Fruit fly (Drosophila melanogaster): ENCODE results near the gene CG6310.

The CG6310 gene

DNA sequence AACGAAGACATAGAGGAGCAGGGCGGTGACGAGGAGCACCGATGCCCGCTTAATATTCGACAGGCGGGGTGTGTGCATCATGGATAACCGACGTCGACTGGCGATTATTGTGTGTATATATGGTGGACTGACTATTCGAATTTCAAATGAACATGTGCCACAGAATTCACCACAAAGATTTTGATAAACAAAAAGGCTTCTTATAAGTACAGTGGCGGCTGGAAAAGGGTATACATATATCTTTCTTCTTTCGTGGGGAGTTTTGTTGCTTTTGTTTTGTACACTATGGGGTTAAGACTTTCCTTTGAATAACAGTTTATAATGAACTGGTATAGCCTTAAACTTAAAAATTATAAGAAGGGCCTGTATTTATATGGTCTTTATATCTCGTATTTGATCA, at the start of gene CG6310:
Gene CG6310 (minus strand): TSS at position 101 of the 400 bp plus-strand sequence.
- TF ChIP-seq insv (optimal IDR thresholded peaks at IDR 0.05) (no peak), ttk (optimal IDR thresholded peaks at IDR 0.05) (no peak)

DNA sequence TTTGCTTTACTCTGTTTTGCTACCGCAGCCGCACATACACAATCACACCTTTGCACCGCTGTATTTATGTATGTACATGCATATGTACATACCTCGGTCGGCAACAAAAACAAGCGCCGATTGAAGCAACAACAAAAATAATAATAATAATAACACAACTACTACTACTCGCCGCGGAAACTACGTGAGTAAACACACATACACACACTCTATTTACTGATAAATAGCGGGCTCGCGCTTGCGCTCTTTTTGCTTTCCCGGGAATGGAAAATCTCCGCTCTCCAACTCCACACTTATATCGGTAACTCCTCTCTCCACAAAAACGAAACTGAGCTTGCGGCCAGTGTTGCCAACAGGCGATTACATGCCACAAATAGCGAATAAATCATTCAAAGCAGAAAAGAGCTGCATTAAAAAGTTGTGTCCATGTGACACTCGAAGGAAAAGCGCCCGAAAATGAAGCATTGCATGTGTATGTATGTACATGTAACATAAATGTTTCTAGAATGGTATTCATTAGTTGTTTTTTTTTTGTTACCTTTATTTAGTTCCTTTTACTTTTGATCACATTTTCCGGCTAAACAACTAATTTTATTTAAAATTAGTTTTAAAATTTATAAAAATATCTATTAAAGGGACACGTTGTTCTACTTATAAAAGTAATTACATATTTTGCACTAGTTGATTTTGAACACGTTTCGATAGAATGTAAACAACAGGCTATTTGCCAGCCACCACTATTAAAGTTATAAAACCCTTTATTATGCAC, 49.1 kb upstream of the CG6310 start:
- TF ChIP-seq Sin3A (optimal IDR thresholded peaks at IDR 0.05) (no peak), insv (optimal IDR thresholded peaks at IDR 0.05) (no peak), Myc (optimal IDR thresholded peaks at IDR 0.05) (no peak), ttk (optimal IDR thresholded peaks at IDR 0.05) (no peak), h (optimal IDR thresholded peaks at IDR 0.05) (no peak), psq (optimal IDR thresholded peaks at IDR 0.05) (no peak)

DNA sequence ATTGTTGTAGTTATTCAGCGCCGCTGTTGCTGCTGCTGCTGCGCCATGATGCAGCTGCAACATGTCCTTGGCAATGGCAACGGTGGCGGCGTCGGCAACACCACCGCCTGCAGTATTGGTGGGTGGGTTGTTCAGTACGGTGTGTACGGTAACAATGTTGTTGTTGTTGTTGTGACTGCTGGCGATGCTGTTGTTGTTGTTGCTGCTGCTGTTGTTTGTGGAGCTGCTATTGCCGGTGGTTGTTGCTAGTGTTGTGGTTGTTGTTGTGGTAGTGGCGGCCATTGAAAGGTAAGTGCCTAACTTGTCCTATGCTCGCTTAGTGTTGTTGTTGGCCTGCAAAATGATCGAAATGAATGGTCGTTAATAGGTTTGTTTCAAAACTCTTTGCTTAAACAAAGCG, 48.1 kb upstream of the CG6310 start:
- TF ChIP-seq psq (optimal IDR thresholded peaks at IDR 0.05) (no peak), Sin3A (optimal IDR thresholded peaks at IDR 0.05) (no peak), insv (optimal IDR thresholded peaks at IDR 0.05) (no peak), h (optimal IDR thresholded peaks at IDR 0.05) (no peak), Myc (optimal IDR thresholded peaks at IDR 0.05) (no peak), ttk (optimal IDR thresholded peaks at IDR 0.05) (no peak)

DNA sequence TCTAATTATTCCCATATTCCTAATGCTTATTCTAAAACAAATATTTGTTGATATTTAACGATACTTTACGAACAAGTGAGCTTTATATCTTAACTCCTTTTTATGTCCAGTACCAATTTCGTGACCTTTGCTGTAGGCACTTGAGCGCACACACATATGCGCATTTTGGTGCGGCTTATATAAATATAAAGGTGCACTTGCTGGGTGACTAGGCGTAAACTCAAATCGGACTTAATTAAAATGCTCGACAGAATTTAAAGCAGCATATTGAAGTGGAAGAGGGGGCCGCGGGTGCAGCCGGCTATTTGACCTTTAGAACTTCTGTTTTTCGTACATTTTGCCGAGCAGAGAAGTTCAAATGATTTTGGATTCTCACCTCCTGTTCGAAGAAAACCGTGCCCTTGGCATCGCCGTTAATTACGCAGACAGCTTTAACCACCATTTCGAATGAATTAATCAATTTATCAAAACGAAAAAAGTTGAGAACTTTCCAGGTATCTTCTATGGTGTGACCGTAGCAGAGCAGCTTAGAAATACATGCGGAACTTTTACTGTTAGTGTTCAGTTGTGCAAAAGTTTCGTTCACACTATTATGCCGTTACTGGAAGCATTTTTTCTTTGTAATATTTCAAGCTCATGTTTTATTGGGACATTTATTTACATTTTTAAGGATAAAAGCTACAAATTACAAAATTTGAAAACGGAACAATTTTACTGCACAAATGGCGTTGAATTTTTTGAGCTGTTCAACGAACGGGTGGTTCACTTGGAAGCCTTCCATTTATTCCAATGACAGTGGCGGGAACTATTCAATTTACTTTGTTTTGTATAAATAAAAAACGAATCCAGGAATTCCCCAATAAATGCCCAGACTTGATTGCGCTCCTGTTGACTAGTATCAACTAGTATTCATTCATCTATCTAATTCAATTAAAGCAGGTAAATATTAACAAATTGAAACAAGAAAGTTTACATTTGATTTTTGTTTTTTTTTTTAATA, 43.8 kb upstream of the CG6310 start, which contains the start of gene Sod1:
Gene Sod1 (minus strand): TSS at position 543 of the 1,000 bp plus-strand sequence.
- TF ChIP-seq insv (optimal IDR thresholded peaks at IDR 0.05) (no peak), h (optimal IDR thresholded peaks at IDR 0.05) (no peak), ttk (optimal IDR thresholded peaks at IDR 0.05) (no peak), Myc (optimal IDR thresholded peaks at IDR 0.05) (no peak), Sin3A (optimal IDR thresholded peaks at IDR 0.05) (no peak), psq (optimal IDR thresholded peaks at IDR 0.05) (no peak)

DNA sequence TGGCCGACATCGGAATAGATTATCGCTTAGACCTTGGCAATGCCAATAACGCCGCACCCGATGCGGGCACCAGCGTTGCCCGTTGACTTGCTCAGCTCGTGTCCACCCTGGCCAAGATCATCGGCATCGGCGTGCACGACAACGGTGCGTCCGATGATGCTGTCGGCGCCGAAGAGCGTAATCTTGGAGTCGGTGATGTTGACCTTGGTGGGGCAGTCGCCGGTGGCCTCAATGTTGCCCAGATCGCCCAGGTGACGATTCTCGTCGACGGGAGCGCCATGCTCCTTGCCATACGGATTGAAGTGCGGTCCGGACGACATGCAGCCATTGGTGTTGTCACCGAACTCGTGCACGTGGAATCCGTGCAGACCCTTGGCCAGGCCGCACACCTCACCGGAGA, 42.8 kb upstream of the CG6310 start:
- TF ChIP-seq insv (optimal IDR thresholded peaks at IDR 0.05) (no peak), h (optimal IDR thresholded peaks at IDR 0.05) (no peak), psq (optimal IDR thresholded peaks at IDR 0.05) (no peak), ttk (optimal IDR thresholded peaks at IDR 0.05) (no peak), Sin3A (optimal IDR thresholded peaks at IDR 0.05) (no peak), Myc (optimal IDR thresholded peaks at IDR 0.05) (no peak)

DNA sequence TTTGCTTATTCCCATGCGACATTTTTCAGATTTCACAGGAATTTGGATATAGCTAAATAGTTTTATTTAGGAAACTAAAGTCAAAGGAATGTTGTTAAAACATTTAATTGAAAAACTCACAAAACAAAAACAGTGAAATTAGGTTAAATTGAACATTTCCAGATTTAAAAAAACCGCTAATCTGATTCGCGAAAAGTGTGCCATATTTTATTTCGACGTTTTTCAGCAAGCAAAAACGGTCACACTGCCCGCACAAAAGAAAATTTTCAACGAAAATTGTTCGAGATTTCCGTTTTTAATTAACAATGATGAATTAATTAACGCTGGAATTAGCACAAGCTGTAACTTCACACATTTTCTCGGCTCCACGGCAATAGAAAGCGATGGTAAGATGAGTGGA, 39.8 kb upstream of the CG6310 start, which contains the start of the genes CG34012 and emei:
Gene CG34012 (minus strand): TSS at position 52 of the 400 bp plus-strand sequence.
Gene emei (plus strand): TSS at position 237 of the 400 bp plus-strand sequence.
- TF ChIP-seq h (optimal IDR thresholded peaks at IDR 0.05), result no peak

DNA sequence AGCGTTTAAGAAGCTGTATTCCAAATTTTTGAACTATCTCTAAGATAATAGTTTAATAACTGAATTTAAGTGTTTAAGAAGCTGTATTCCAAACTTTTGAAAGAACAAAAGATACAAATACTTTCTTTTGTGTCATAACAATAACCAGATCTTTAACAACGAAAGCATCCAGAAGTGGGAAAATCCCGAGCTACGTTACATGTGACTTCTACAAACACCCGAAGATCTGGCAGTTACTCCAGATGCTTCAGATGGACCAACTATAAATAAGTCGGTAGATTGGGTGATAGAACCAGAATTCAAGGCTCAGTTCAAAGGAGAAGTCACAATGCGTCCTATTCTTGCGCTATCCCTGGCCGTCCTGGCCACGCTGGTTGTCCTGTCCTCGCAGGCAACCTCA, 38.3 kb upstream of the CG6310 start, which contains the start of gene CG12522:
Gene CG12522 (plus strand): TSS at position 301 of the 400 bp plus-strand sequence.
- TF ChIP-seq psq (optimal IDR thresholded peaks at IDR 0.05), result no peak
- TF ChIP-seq Myc (optimal IDR thresholded peaks at IDR 0.05), result no peak
- no peak for TF ChIP-seq insv (optimal IDR thresholded peaks at IDR 0.05)

DNA sequence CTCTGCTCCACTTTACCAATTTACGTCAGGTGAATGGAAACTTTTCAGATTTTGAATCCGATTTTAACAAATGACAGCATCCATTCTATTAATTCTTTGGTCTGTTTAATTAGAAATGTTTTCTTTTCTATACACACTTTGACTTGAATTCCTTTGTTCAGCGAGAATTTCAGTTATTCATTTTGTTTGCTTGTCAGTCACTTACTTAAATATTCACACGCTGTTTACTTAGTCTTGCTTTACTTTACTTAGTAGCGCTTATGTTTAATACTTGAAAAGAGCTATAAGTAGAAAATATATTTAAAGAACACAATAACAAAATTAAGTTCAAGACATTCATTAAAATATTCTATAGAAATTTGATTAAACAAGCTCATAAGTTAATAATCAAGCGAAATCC, 37.8 kb upstream of the CG6310 start, which contains the start of gene CG32073:
Gene CG32073 (minus strand): TSS at position 151 of the 400 bp plus-strand sequence.
- TF ChIP-seq ttk (optimal IDR thresholded peaks at IDR 0.05), result no peak
- TF ChIP-seq insv (optimal IDR thresholded peaks at IDR 0.05), result no peak
- no peak for TF ChIP-seq h (optimal IDR thresholded peaks at IDR 0.05)
- TF ChIP-seq psq (optimal IDR thresholded peaks at IDR 0.05), result no peak
- TF ChIP-seq Myc (optimal IDR thresholded peaks at IDR 0.05), result no peak
- TF ChIP-seq Sin3A (optimal IDR thresholded peaks at IDR 0.05), result no peak

DNA sequence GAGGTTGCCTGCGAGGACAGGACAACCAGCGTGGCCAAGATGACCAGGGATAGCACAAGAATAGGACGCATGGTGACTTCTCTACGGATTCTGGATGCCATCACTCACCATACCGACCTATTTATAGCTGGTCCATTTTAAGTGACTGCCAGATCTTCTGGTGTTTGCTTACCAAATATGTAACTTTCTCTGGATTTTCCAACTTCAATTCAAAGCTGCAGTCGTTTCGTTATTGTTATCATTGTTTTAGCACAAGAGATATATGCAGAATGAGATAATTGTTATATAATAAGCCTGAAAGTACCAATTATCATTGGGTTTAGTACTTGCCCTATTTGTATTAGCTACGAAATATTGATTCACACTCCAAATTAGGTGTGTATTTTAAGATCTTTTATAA, 34.1 kb upstream of the CG6310 start, which contains the start of gene CG32071:
Gene CG32071 (minus strand): TSS at position 101 of the 400 bp plus-strand sequence.
- TF ChIP-seq psq (optimal IDR thresholded peaks at IDR 0.05) (no peak), Sin3A (optimal IDR thresholded peaks at IDR 0.05) (no peak), ttk (optimal IDR thresholded peaks at IDR 0.05) (no peak), Myc (optimal IDR thresholded peaks at IDR 0.05) (no peak), insv (optimal IDR thresholded peaks at IDR 0.05) (no peak), h (optimal IDR thresholded peaks at IDR 0.05) (no peak)

DNA sequence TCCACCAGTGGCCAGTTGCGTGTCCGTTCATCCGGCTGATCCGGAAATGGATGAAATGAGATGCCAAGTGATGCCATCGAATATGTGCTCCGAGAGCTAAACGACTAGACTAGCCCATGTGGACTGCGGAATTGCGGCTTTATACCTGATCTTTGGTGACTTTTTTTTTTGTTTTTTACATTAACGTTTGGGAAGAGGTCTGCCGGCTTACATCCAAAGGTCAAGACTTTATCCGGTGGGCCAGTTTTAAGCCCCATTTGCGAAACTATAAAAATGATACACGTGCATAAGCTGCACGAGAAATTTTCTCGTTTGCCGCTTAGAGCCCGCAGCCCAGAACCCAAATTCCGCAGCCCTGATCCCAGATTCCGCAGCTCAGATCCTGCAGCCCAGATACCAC, 33.3 kb upstream of the CG6310 start, which contains the start of gene Elo68alpha:
Gene Elo68alpha (minus strand): TSS at position 101 of the 400 bp plus-strand sequence.
- no peak for TF ChIP-seq ttk (optimal IDR thresholded peaks at IDR 0.05)
- TF ChIP-seq insv (optimal IDR thresholded peaks at IDR 0.05), result no peak
- TF ChIP-seq psq (optimal IDR thresholded peaks at IDR 0.05), result no peak
- TF ChIP-seq Myc (optimal IDR thresholded peaks at IDR 0.05), result no peak
- no peak for TF ChIP-seq h (optimal IDR thresholded peaks at IDR 0.05)
- TF ChIP-seq Sin3A (optimal IDR thresholded peaks at IDR 0.05), result no peak

DNA sequence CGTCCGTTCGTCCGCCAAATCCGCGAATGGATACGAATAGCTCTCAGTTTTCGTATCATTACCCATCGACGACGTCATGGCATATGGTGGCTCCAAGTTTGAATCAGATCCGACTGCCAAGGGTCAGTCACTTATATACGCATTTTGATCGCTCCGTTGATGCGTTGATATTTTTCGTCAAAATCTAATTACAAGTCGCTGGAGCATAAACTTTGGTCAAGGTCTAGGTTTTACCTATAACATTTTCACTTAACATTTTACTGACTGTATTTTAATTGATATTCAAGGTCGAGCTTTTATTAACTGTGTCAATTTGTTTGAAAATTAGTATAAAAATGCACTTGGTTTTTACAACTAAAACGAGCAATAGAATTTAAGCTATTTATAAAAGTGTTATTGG, 31.9 kb upstream of the CG6310 start, which contains the start of gene Elo68beta:
Gene Elo68beta (minus strand): TSS at position 101 of the 400 bp plus-strand sequence.
- TF ChIP-seq psq (optimal IDR thresholded peaks at IDR 0.05), result no peak
- TF ChIP-seq Myc (optimal IDR thresholded peaks at IDR 0.05), result no peak
- TF ChIP-seq insv (optimal IDR thresholded peaks at IDR 0.05), result no peak
- TF ChIP-seq h (optimal IDR thresholded peaks at IDR 0.05), result no peak
- TF ChIP-seq ttk (optimal IDR thresholded peaks at IDR 0.05), result no peak
- TF ChIP-seq Sin3A (optimal IDR thresholded peaks at IDR 0.05), result no peak
